Worm (Caenorhabditis elegans): ENCODE measurements around the gene sftb-1.

- peak; percentile 3 for TF ChIP-seq pqm-1 (tag; optimal IDR thresholded peaks at IDR 0.05)
- TF ChIP-seq nfya-1 (tag; optimal IDR thresholded peaks at IDR 0.05; ENCODE audit: insufficient read depth), result peak; percentile 82
- no peak for TF ChIP-seq unc-62 (GFP tag; optimal IDR thresholded peaks at IDR 0.05)
- no peak for TF ChIP-seq zag-1 (tag; optimal IDR thresholded peaks at IDR 0.05)
- no peak for TF ChIP-seq nhr-28 (tag; optimal IDR thresholded peaks at IDR 0.05)
- no peak for TF ChIP-seq ama-1 (optimal IDR thresholded peaks at IDR 0.05)
- no peak for TF ChIP-seq nhr-12 (tag; optimal IDR thresholded peaks at IDR 0.05)
- TF ChIP-seq snpc-4 (tag; optimal IDR thresholded peaks at IDR 0.05), result peak; percentile 81
Measured at ce11 chrIII:4269220-4269935, at the start of gene sftb-1, which contains the start of gene R10E4.1.
